Fruit fly (Drosophila melanogaster) whole organism, embryonic: ENCODE data around the gene Cyp312a1.

Experiments used
- CG10462 ChIP-seq: fragments of 200-800 bp; sonication (Bioruptor generic); optimal IDR thresholded peaks from 2 replicates; lab custom pipeline; 2016; ENCODE audit warnings: missing biosample characterization, missing genetic modification characterization
- CG10654 ChIP-seq: fragments of 200-800 bp; sonication (Bioruptor generic); optimal IDR thresholded peaks from 2 replicates; lab custom pipeline; 2016; ENCODE audit warnings: missing biosample characterization, missing genetic modification characterization
- CG11093 ChIP-seq: fragments of 200-800 bp; sonication (Bioruptor generic); IDR thresholded peaks from 3 replicates; pipeline ENCODE4 v1.3.6; 2022; ENCODE audit warnings: missing biosample characterization, missing genetic modification characterization
- CG11398 ChIP-seq: fragments of 200-800 bp; sonication (Bioruptor generic); optimal IDR thresholded peaks from 2 replicates; lab custom pipeline; 2016; ENCODE audit warnings: missing biosample characterization, missing genetic modification characterization
- CG11695 ChIP-seq: fragments of 200-800 bp; sonication (Bioruptor generic); IDR thresholded peaks from 3 replicates; pipeline ENCODE4 v1.3.6; 2022; ENCODE audit warnings: missing biosample characterization, missing genetic modification characterization
- CG1602 ChIP-seq: fragments of 200-800 bp; sonication (Bioruptor generic); optimal IDR thresholded peaks from 3 replicates; lab custom pipeline; 2016; ENCODE audit warnings: missing biosample characterization, missing genetic modification characterization
- CG16815 ChIP-seq: fragments of 200-800 bp; sonication (Bioruptor generic); optimal IDR thresholded peaks from 3 replicates; lab custom pipeline; 2017; ENCODE audit warnings: missing biosample characterization, mild to moderate bottlenecking, missing genetic modification characterization
- CG2120 ChIP-seq: fragments of 200-800 bp; sonication (Bioruptor generic); optimal IDR thresholded peaks from 3 replicates; lab custom pipeline; 2016; ENCODE audit warnings: missing biosample characterization, missing genetic modification characterization
- CG34224 ChIP-seq: fragments of 200-800 bp; sonication (Bioruptor generic); IDR thresholded peaks from 3 replicates; pipeline ENCODE4 v1.3.6; 2022; ENCODE audit warnings: missing biosample characterization, missing genetic modification characterization; ENCODE audit not compliant: partially characterized antibody
- CG34376 ChIP-seq: fragments of 200-800 bp; sonication (Bioruptor generic); optimal IDR thresholded peaks from 2 replicates; lab custom pipeline; 2018; ENCODE audit warnings: missing biosample characterization, mild to moderate bottlenecking, missing genetic modification characterization
- CG42726 ChIP-seq: fragments of 200-800 bp; sonication (Bioruptor generic); IDR thresholded peaks from 2 replicates; pipeline ENCODE4 v1.3.6; 2022; ENCODE audit warnings: missing biosample characterization, missing genetic modification characterization; ENCODE audit not compliant: partially characterized antibody
- CG5245 ChIP-seq: fragments of 200-800 bp; sonication (Bioruptor generic); optimal IDR thresholded peaks from 3 replicates; lab custom pipeline; 2016; ENCODE audit warnings: missing biosample characterization, missing genetic modification characterization
- CG7745 ChIP-seq: fragments of 200-800 bp; sonication (Bioruptor generic); optimal IDR thresholded peaks from 2 replicates; lab custom pipeline; 2018; ENCODE audit warnings: missing biosample characterization, mild to moderate bottlenecking, missing genetic modification characterization, moderate library complexity
- CG8478 ChIP-seq: fragments of >200 bp; optimal IDR thresholded peaks from 2 replicates; lab custom pipeline; 2018
- Dip3 ChIP-seq: fragments of 200-800 bp; sonication (Bioruptor generic); optimal IDR thresholded peaks from 3 replicates; lab custom pipeline; 2016; ENCODE audit warnings: missing biosample characterization, missing genetic modification characterization
- Dll ChIP-seq: fragments of 200-800 bp; sonication (Bioruptor generic); IDR thresholded peaks from 4 replicates; pipeline ENCODE4 v1.3.6; 2022; ENCODE audit warnings: missing biosample characterization, missing genetic modification characterization; ENCODE audit not compliant: partially characterized antibody
- Drgx ChIP-seq: fragments of 200-800 bp; sonication (Bioruptor generic); IDR thresholded peaks from 2 replicates; pipeline ENCODE4 v1.3.6; 2022; ENCODE audit warnings: missing biosample characterization, missing genetic modification characterization
- Ets65A ChIP-seq: fragments of 200-800 bp; sonication (Bioruptor generic); peaks from one replicate; lab custom pipeline; 2016; ENCODE audit warnings: missing biosample characterization, missing genetic modification characterization
- HLHmδ ChIP-seq: fragments of 200-800 bp; sonication (Bioruptor generic); optimal IDR thresholded peaks from 2 replicates; lab custom pipeline; 2018; ENCODE audit warnings: missing biosample characterization, mild to moderate bottlenecking, missing genetic modification characterization, moderate library complexity
- Med ChIP-seq: fragments of 200-800 bp; sonication (Bioruptor generic); peaks from one replicate; lab custom pipeline; 2016; ENCODE audit warnings: missing biosample characterization, missing genetic modification characterization, mild to moderate bottlenecking, inconsistent platforms, moderate library complexity
- Meics ChIP-seq: fragments of 200-800 bp; sonication (Bioruptor generic); optimal IDR thresholded peaks from 2 replicates; lab custom pipeline; 2017; ENCODE audit warnings: missing biosample characterization, mild to moderate bottlenecking, missing genetic modification characterization
- Nf-YA ChIP-seq: fragments of 200-800 bp; sonication (Bioruptor generic); IDR thresholded peaks from 2 replicates; pipeline ENCODE4 v1.3.6; 2022; ENCODE audit warnings: missing biosample characterization, missing genetic modification characterization
- Rx ChIP-seq: fragments of 200-800 bp; sonication (Bioruptor generic); IDR thresholded peaks from 2 replicates; pipeline ENCODE4 v1.3.6; 2022; ENCODE audit warnings: missing biosample characterization, missing genetic modification characterization
- Usf ChIP-seq: fragments of 200-800 bp; sonication (Bioruptor generic); optimal IDR thresholded peaks from 2 replicates; lab custom pipeline; 2017; ENCODE audit warnings: missing genotype, missing biosample characterization, missing genetic modification characterization
- amos ChIP-seq: fragments of 200-800 bp; sonication (Bioruptor generic); IDR thresholded peaks from 2 replicates; pipeline ENCODE4 v1.3.6; 2022; ENCODE audit warnings: missing biosample characterization, missing genetic modification characterization; ENCODE audit not compliant: partially characterized antibody
- az2 ChIP-seq: fragments of 200-800 bp; sonication (Bioruptor generic); optimal IDR thresholded peaks from 3 replicates; lab custom pipeline; 2016; ENCODE audit warnings: missing biosample characterization, missing genetic modification characterization
- chinmo ChIP-seq: fragments of 200-800 bp; sonication (Bioruptor generic); IDR thresholded peaks from 4 replicates; pipeline ENCODE4 v1.3.6; 2022; ENCODE audit warnings: missing biosample characterization, missing genetic modification characterization; ENCODE audit not compliant: partially characterized antibody
- chn ChIP-seq: fragments of 200-800 bp; sonication (Bioruptor generic); optimal IDR thresholded peaks from 2 replicates; lab custom pipeline; 2016; ENCODE audit warnings: missing biosample characterization, missing genetic modification characterization
- crp ChIP-seq, 2 experiments: fragments of 200-800 bp; sonication (Bioruptor generic); optimal IDR thresholded peaks; 2 replicates in 1 of 2; 3 replicates in 1 of 2; lab custom pipeline; 2017; ENCODE audit warnings: missing biosample characterization in 2 of 2, missing genetic modification characterization in 2 of 2, mild to moderate bottlenecking in 1 of 2, moderate library complexity in 1 of 2
- ems ChIP-seq: fragments of 200-800 bp; sonication (Bioruptor generic); optimal IDR thresholded peaks from 3 replicates; lab custom pipeline; 2016; ENCODE audit warnings: missing biosample characterization, missing genetic modification characterization
- eve ChIP-seq, 2 experiments: fragments of >200 bp; optimal IDR thresholded peaks; 2 replicates each; lab custom pipeline; 2017; ENCODE audit warnings: missing biosample characterization in 2 of 2, missing genetic modification characterization in 2 of 2
- exex ChIP-seq: fragments of 200-800 bp; sonication (Bioruptor generic); optimal IDR thresholded peaks from 4 replicates; lab custom pipeline; 2018; ENCODE audit warnings: missing biosample characterization, mild to moderate bottlenecking, missing genetic modification characterization, moderate library complexity
- fu2 ChIP-seq: fragments of 200-800 bp; sonication (Bioruptor generic); optimal IDR thresholded peaks from 2 replicates; lab custom pipeline; 2016; ENCODE audit warnings: missing biosample characterization, missing genetic modification characterization
- gce ChIP-seq: fragments of 200-800 bp; sonication (Bioruptor generic); IDR thresholded peaks from 3 replicates; pipeline ENCODE4 v1.3.6; 2022; ENCODE audit warnings: missing biosample characterization, missing genetic modification characterization
- grau ChIP-seq: fragments of 200-800 bp; optimal IDR thresholded peaks from 3 replicates; lab custom pipeline; 2019; ENCODE audit warnings: missing biosample characterization, mild to moderate bottlenecking, missing genetic modification characterization, moderate library complexity
- hkb ChIP-seq, 2 experiments: fragments of 200-800 bp in 1 of 2; fragments of >200 bp in 1 of 2; sonication (Bioruptor generic) in 1 of 2; IDR thresholded peaks in 1 of 2; optimal IDR thresholded peaks in 1 of 2; 2 replicates each; pipeline versions ENCODE4 v1.3.6 to Lab custom; 2017 to 2022; ENCODE audit warnings: missing biosample characterization in 1 of 2, missing genetic modification characterization in 1 of 2
- nerfin-1 ChIP-seq: fragments of 200-800 bp; sonication (Bioruptor generic); optimal IDR thresholded peaks from 3 replicates; lab custom pipeline; 2019; ENCODE audit warnings: missing biosample characterization, mild to moderate bottlenecking, missing genetic modification characterization, moderate library complexity
- nom ChIP-seq: fragments of 200-800 bp; sonication (Bioruptor generic); optimal IDR thresholded peaks from 2 replicates; lab custom pipeline; 2017; ENCODE audit warnings: missing biosample characterization, missing genetic modification characterization, mild to moderate bottlenecking, moderate library complexity, missing genetic modification reagents
- oc ChIP-seq: fragments of 200-800 bp; sonication (Bioruptor generic); optimal IDR thresholded peaks from 2 replicates; lab custom pipeline; 2018; ENCODE audit warnings: missing biosample characterization, mild to moderate bottlenecking, missing genetic modification characterization, moderate library complexity
- odd ChIP-seq: fragments of 200-800 bp; sonication (Bioruptor generic); optimal IDR thresholded peaks from 2 replicates; lab custom pipeline; 2017; ENCODE audit warnings: missing biosample characterization, mild to moderate bottlenecking, missing genetic modification characterization
- otp ChIP-seq: fragments of 200-800 bp; sonication (Bioruptor generic); IDR thresholded peaks from 3 replicates; pipeline ENCODE4, ENCODE4 v1.3.6; 2022; ENCODE audit warnings: missing biosample characterization, missing genetic modification characterization
- prd ChIP-seq, 3 experiments: fragments of >200 bp in 2 of 3; fragments of 200-800 bp in 1 of 3; sonication (Bioruptor generic) in 1 of 3; optimal IDR thresholded peaks in 2 of 3; IDR thresholded peaks in 1 of 3; 2 replicates in 2 of 3; 3 replicates in 1 of 3; pipeline versions ENCODE4 v1.3.6 to Lab custom; 2017 to 2022; ENCODE audit warnings: missing biosample characterization in 1 of 3, missing genetic modification characterization in 1 of 3
- pros ChIP-seq: fragments of 200-800 bp; sonication (Bioruptor generic); optimal IDR thresholded peaks from 3 replicates; lab custom pipeline; 2019; ENCODE audit warnings: missing biosample characterization, mild to moderate bottlenecking, missing genetic modification characterization, moderate library complexity
- ranshi ChIP-seq: fragments of 200-800 bp; sonication (Bioruptor generic); IDR thresholded peaks from 2 replicates; pipeline ENCODE4 v1.3.6; 2022; ENCODE audit warnings: missing biosample characterization, missing genetic modification characterization
- tap ChIP-seq: fragments of 200-800 bp; optimal IDR thresholded peaks from 3 replicates; lab custom pipeline; 2019; ENCODE audit warnings: missing biosample characterization, mild to moderate bottlenecking, missing genetic modification characterization, moderate library complexity
- trh ChIP-seq: fragments of 200-800 bp; sonication (Bioruptor generic); optimal IDR thresholded peaks from 2 replicates; lab custom pipeline; 2016; ENCODE audit warnings: missing biosample characterization, missing genetic modification characterization
- yki ChIP-seq: fragments of >200 bp; optimal IDR thresholded peaks from 3 replicates; lab custom pipeline; 2018
- zen2 ChIP-seq: fragments of 200-800 bp; sonication (Bioruptor generic); IDR thresholded peaks from 3 replicates; pipeline ENCODE4 v1.3.6; 2022; ENCODE audit warnings: missing biosample characterization, missing genetic modification characterization; ENCODE audit not compliant: partially characterized antibody
- zfh1 ChIP-seq: fragments of 200-800 bp; sonication (Bioruptor generic); IDR thresholded peaks from 3 replicates; pipeline ENCODE4 v1.3.6; 2022; ENCODE audit warnings: missing biosample characterization, missing genetic modification characterization

The Cyp312a1 gene

DNA sequence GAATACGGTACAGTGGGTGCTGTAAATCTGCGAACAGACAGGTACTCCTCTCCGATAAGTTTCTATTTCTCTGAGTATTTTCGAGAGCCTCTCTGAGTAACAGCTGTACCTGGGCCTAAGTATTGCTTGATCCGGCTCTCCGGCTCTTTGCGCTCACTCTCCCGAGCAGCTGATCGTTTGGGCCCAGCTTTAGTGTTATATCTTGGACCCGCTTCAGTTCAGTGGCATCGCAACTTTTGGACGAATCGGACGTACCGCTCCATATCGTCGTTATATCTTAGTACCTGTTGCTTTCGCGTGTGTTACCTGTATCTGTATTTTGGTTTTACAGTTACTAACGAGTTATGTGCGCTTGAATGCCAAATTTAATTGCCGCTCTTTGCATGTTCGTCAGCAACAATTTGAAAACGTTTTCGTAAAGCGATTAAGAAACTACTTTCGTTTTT is 6.7 kb upstream of the Cyp312a1 start, which contains the start of gene geko (continued):
- TF ChIP-seq fu2 (GFP tag; lab: Kevin White, UChicago) (no peak), eve (GFP tag; optimal IDR thresholded peaks at IDR 0.05; lab: Kevin White, UChicago) (peak in 1 of 2 experiments; percentile 39), nerfin-1 (no peak), CG11695 (GFP tag; lab: Robert Waterston, UW) (0 out of 3 replicates have a peak, but pooled peaks have one; percentile 18), Usf (GFP tag; lab: Kevin White, UChicago) (no peak), trh (GFP tag; lab: Kevin White, UChicago) (no peak), Rx (no peak), exex (no peak), Nf-YA (no peak), Med (GFP tag; lab: Kevin White, UChicago) (peak; percentile 38), chinmo (peak; percentile 78; the same call in 3 of the 4 replicates), zfh1 (no peak), Meics (GFP tag; lab: Kevin White, UChicago) (peak; percentile 7), Drgx (GFP tag; lab: Robert Waterston, UW) (peak; percentile 17; the same call in 1 of the 2 replicates), pros (GFP tag; lab: Kevin White, UChicago) (peak; percentile 38), zen2 (GFP tag; lab: Robert Waterston, UW) (peak; percentile 71; the same call in 2 of the 3 replicates), yki (peak; percentile 88), tap (tag; lab: Kevin White, UChicago) (no peak), CG8478 (lab: Kevin White, UChicago) (no peak), CG2120 (GFP tag; lab: Kevin White, UChicago) (no peak), Ets65A (GFP tag; lab: Kevin White, UChicago) (no peak), CG16815 (GFP tag; lab: Kevin White, UChicago) (no peak), Dll (peak; percentile 55; the same call in 2 of the 4 replicates), Dip3 (no peak), CG11093 (GFP tag; lab: Robert Waterston, UW) (no peak), gce (GFP tag; lab: Robert Waterston, UW) (peak; percentile 20; the same call in 1 of the 3 replicates), crp (GFP tag; optimal IDR thresholded peaks at IDR 0.05; lab: Kevin White, UChicago) (peak in 1 of 2 experiments; percentile 62), ems (GFP tag; lab: Kevin White, UChicago) (no peak), CG1602 (no peak), CG34376 (GFP tag; lab: Kevin White, UChicago) (no peak), CG5245 (GFP tag; lab: Kevin White, UChicago) (no peak), CG7745 (no peak), CG10462 (GFP tag; lab: Kevin White, UChicago) (no peak), grau (tag; lab: Kevin White, UChicago) (no peak), az2 (GFP tag; lab: Kevin White, UChicago) (no peak), otp (GFP tag; lab: Robert Waterston, UW) (0 out of 3 replicates have a peak, but pooled peaks have one; percentile 47), chn (GFP tag; lab: Kevin White, UChicago) (no peak), odd (GFP tag; lab: Kevin White, UChicago) (no peak), hkb (optimal IDR thresholded peaks at IDR 0.05; lab: Kevin White, UChicago) (no peak), hkb (GFP tag; IDR thresholded peaks at IDR 0.05; lab: Robert Waterston, UW) (peak; percentile 39; the same call in 1 of the 2 replicates), oc (tag; lab: Kevin White, UChicago) (peak; percentile 36), HLHmδ (GFP tag; lab: Kevin White, UChicago) (no peak), nom (GFP tag; lab: Kevin White, UChicago) (peak; percentile 22), CG34224 (GFP tag; lab: Robert Waterston, UW) (peak; percentile 53; the same call in 2 of the 3 replicates), prd (optimal IDR thresholded peaks at IDR 0.05; lab: Kevin White, UChicago) (no peak), prd (GFP tag; IDR thresholded peaks at IDR 0.05; lab: Robert Waterston, UW) (no peak), CG10654 (GFP tag; lab: Kevin White, UChicago) (no peak), ranshi (GFP tag; lab: Robert Waterston, UW) (no peak; the same call in 1 of the 2 replicates), CG42726 (GFP tag; lab: Robert Waterston, UW) (peak; percentile 52; the same call in 1 of the 2 replicates), CG11398 (GFP tag; lab: Kevin White, UChicago) (no peak), amos (GFP tag; lab: Robert Waterston, UW) (peak; percentile 34; the same call in 1 of the 2 replicates)
